Fruit fly (Drosophila melanogaster): ENCODE results near the gene CG17065.

DNA sequence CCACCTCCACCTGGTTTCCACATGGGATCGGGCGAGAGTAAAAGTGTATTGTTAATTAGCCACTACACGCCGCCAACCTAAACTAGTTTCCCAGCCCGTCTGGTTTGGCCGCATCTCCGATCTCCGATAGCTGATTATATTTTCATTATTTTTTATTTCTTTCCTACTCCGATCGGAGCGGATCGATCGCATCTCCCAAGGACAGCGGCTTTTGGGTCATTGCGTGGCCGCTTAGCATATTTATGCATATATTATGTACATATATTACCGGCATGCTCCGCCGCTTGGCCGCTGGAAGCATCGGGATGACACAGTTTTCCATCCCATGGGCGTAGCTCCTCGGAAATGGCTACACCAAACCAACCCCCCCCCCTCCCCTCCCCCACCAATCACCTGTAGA lies 19.1 kb downstream of the CG17065 start:
- TF ChIP-seq odd (GFP tag; optimal IDR thresholded peaks at IDR 0.05) (no peak), gcm (GFP tag; optimal IDR thresholded peaks at IDR 0.05) (no peak), ap (GFP tag; IDR thresholded peaks at IDR 0.05) (no peak), gro (GFP tag; optimal IDR thresholded peaks at IDR 0.05) (no peak), Dref (GFP tag; IDR thresholded peaks at IDR 0.05) (no peak), CG4854 (GFP tag; optimal IDR thresholded peaks at IDR 0.05) (no peak), ttk (GFP tag; IDR thresholded peaks at IDR 0.05) (no peak)

Measured in whole organism, embryonic.